Fruit fly (Drosophila melanogaster): ENCODE results near the gene Vps60.

Vps60 gene

dm6 chr3L:17624208-17624826 is 2.9 kb upstream of the Vps60 start (continued):
- TF ChIP-seq ss (GFP tag; optimal IDR thresholded peaks at IDR 0.05): no peak
- TF ChIP-seq spab (GFP tag; optimal IDR thresholded peaks at IDR 0.05): no peak
- no peak for TF ChIP-seq Ets21C (GFP tag; optimal IDR thresholded peaks at IDR 0.05)
- no peak for TF ChIP-seq CG16779 (tag; optimal IDR thresholded peaks at IDR 0.05)
- TF ChIP-seq Sox15 (GFP tag; optimal IDR thresholded peaks at IDR 0.05): no peak
- no peak for TF ChIP-seq fkh (GFP tag; optimal IDR thresholded peaks at IDR 0.05)
- TF ChIP-seq Sox14 (GFP tag; optimal IDR thresholded peaks at IDR 0.05): peak; percentile 5

- no peak for TF ChIP-seq CG16779 (tag; optimal IDR thresholded peaks at IDR 0.05)
- no peak for TF ChIP-seq Hr38 (GFP tag; optimal IDR thresholded peaks at IDR 0.05)
- no peak for TF ChIP-seq CG10669 (GFP tag; optimal IDR thresholded peaks at IDR 0.05)
- TF ChIP-seq CG34406 (GFP tag; optimal IDR thresholded peaks at IDR 0.05): no peak
- no peak for TF ChIP-seq topi (GFP tag; optimal IDR thresholded peaks at IDR 0.05)
- TF ChIP-seq CG32006 (GFP tag; optimal IDR thresholded peaks at IDR 0.05): no peak
- TF ChIP-seq Sox15 (GFP tag; optimal IDR thresholded peaks at IDR 0.05): no peak
- TF ChIP-seq Lpt (GFP tag; optimal IDR thresholded peaks at IDR 0.05): no peak
Measured at dm6 chr3L:17622935-17623334, 1.5 kb upstream of the Vps60 start.

DNA sequence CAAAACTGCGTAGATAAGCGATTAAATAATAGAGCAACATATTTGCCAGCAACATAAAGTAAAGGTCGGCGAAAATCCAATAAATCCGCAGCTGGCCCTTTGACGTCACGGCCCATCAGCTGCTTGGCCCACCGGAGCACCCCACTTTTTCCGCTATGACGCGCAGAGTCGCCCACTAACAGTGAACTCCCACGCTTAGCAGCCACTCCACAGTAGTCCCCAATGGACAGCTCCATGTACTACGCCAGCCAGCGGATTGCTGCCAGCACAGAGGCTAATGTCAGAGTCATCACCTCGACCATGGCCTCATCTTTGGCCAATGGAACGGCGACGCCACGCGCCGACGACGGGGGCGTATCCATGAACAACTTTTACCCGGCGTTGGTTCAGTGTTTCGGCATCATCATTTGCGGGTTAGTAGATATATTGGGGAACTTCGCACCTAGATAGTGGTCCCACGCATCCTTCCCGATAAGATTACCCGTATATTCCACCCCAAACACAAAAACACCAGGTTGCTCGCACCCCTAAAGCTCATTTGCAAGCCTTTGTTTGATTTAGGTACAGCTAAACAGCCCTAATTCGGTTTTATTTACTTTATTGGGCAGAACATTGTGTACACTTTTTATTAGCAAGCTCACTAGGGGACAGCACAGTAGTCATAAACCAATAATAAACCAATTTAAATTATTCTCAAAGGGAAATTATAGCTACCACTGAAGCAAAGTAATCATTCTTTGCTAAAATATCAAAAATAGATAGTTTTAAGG is 841 bp upstream of the Vps60 start:
- TF ChIP-seq fkh (GFP tag; optimal IDR thresholded peaks at IDR 0.05): peak; percentile 65
- TF ChIP-seq CG8119 (GFP tag; IDR thresholded peaks at IDR 0.05): 0 out of 3 replicates have a peak, but pooled peaks have one; percentile 16
- TF ChIP-seq Sox15 (GFP tag; optimal IDR thresholded peaks at IDR 0.05): no peak

- TF ChIP-seq achi (GFP tag; optimal IDR thresholded peaks at IDR 0.05) (peak; percentile 44), CG15336 (GFP tag; IDR thresholded peaks at IDR 0.05) (peak; percentile 79), Sox102F (GFP tag; optimal IDR thresholded peaks at IDR 0.05) (peak; percentile 73), eg (GFP tag; IDR thresholded peaks at IDR 0.05) (peak; percentile 81), Lpt (GFP tag; optimal IDR thresholded peaks at IDR 0.05) (peak; percentile 52), CG6808 (GFP tag; optimal IDR thresholded peaks at IDR 0.05) (peak; percentile 57), Gug (GFP tag; IDR thresholded peaks at IDR 0.05) (peak; percentile 30; the same call in 1 of the 2 replicates), CG4318 (GFP tag; optimal IDR thresholded peaks at IDR 0.05) (no peak), Smox (GFP tag; optimal IDR thresholded peaks at IDR 0.05) (peak; percentile 71), CG3919 (GFP tag; optimal IDR thresholded peaks at IDR 0.05) (peak; percentile 73), Eip93F (GFP tag; optimal IDR thresholded peaks at IDR 0.05) (peak; percentile 60), Sox14 (GFP tag; optimal IDR thresholded peaks at IDR 0.05) (peak; percentile 70), CG11762 (GFP tag; optimal IDR thresholded peaks at IDR 0.05; ENCODE audit: insufficient read depth) (peak; percentile 51), pdm3 (GFP tag; optimal IDR thresholded peaks at IDR 0.05) (peak; percentile 74), Hr39 (GFP tag; optimal IDR thresholded peaks at IDR 0.05) (peak; percentile 72), CG34406 (GFP tag; optimal IDR thresholded peaks at IDR 0.05) (peak; percentile 40), net (GFP tag; optimal IDR thresholded peaks at IDR 0.05) (peak; percentile 76), Hr38 (GFP tag; optimal IDR thresholded peaks at IDR 0.05) (no peak), CG6792 (GFP tag; optimal IDR thresholded peaks at IDR 0.05) (peak; percentile 72), spab (GFP tag; optimal IDR thresholded peaks at IDR 0.05) (peak; percentile 45), CG8632 (GFP tag; optimal IDR thresholded peaks at IDR 0.05) (peak; percentile 38), CG7368 (GFP tag; optimal IDR thresholded peaks at IDR 0.05) (peak; percentile 51), svp (GFP tag) (peak; percentile 91), Met (GFP tag; optimal IDR thresholded peaks at IDR 0.05) (peak; percentile 71), esn (GFP tag; optimal IDR thresholded peaks at IDR 0.05) (peak; percentile 85), CG11902 (GFP tag; optimal IDR thresholded peaks at IDR 0.05) (peak; percentile 9), dac (GFP tag; optimal IDR thresholded peaks at IDR 0.05) (no peak), topi (GFP tag; optimal IDR thresholded peaks at IDR 0.05) (peak; percentile 74), CG1621 (tag; optimal IDR thresholded peaks at IDR 0.05) (peak; percentile 36), cyc (GFP tag; optimal IDR thresholded peaks at IDR 0.05) (peak; percentile 75), fd59A (GFP tag; optimal IDR thresholded peaks at IDR 0.05) (peak; percentile 25), CG6854 (GFP tag; optimal IDR thresholded peaks at IDR 0.05) (peak; percentile 81), CG8319 (GFP tag; optimal IDR thresholded peaks at IDR 0.05) (peak; percentile 22), CG11294 (GFP tag; IDR thresholded peaks at IDR 0.05) (0 out of 2 replicates have a peak, but pooled peaks have one; percentile 31), Sox15 (GFP tag; optimal IDR thresholded peaks at IDR 0.05) (peak; percentile 30)
Measured at dm6 chr3L:17619209-17619705, 2.2 kb downstream of the Vps60 start, which contains the start of gene Eip74EF. Eip74EF (minus strand) TSS chr3L:17619325.
